Worm (Caenorhabditis elegans): ENCODE data around the gene daf-5.

DNA sequence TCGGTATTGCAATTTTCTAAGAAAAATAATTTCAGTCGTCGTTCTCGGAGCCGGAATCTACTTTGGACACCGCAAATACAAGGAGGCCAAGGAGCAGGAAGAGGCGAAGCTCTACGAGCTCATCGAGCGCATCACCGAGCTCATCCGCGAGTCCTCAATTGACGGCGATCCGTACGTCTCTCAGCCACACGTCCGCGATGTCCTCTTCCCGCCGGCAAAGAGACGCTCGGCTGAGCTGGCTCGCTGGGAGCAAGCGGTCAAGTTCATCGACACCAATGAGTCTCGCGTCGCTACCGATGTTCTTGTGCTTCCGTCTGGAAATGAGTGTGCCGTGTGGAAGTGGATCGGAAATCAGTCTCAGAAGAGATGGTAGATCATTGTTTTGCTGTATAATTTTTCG, 13.4 kb upstream of the daf-5 start:
- no peak for TF ChIP-seq med-1 (GFP tag; optimal IDR thresholded peaks at IDR 0.05; ENCODE audit: insufficient read depth)
- no peak for TF ChIP-seq ztf-23 (GFP tag; IDR thresholded peaks at IDR 0.05)
- TF ChIP-seq klf-2 (GFP tag; conservative IDR thresholded peaks at IDR 0.05) = no peak
- TF ChIP-seq flt-1 (GFP tag; IDR thresholded peaks at IDR 0.05) = no peak
- TF ChIP-seq ztf-29 (GFP tag; IDR thresholded peaks at IDR 0.05) = no peak
- no peak for TF ChIP-seq tab-1 (GFP tag; IDR thresholded peaks at IDR 0.05)
